Worm (Caenorhabditis elegans): ENCODE results near the gene apc-11.

- no peak for TF ChIP-seq tbx-37 (GFP tag; conservative IDR thresholded peaks at IDR 0.05)
- no peak for TF ChIP-seq B0310.2 (tag; optimal IDR thresholded peaks at IDR 0.05)
- no peak for TF ChIP-seq ama-1 (optimal IDR thresholded peaks at IDR 0.05)
- TF ChIP-seq hmbx-1 (tag; optimal IDR thresholded peaks at IDR 0.05): no peak
- TF ChIP-seq tra-4 (tag; optimal IDR thresholded peaks at IDR 0.05): no peak
- no peak for TF ChIP-seq aly-1 (tag; optimal IDR thresholded peaks at IDR 0.05)
- no peak for TF ChIP-seq ceh-13 (GFP tag; optimal IDR thresholded peaks at IDR 0.05)
- no peak for TF ChIP-seq sea-1 (GFP tag; conservative IDR thresholded peaks at IDR 0.05)
- TF ChIP-seq pes-1 (GFP tag; IDR thresholded peaks at IDR 0.05): no peak
- TF ChIP-seq flt-1 (GFP tag; IDR thresholded peaks at IDR 0.05): no peak
- no peak for TF ChIP-seq hnd-1 (tag; optimal IDR thresholded peaks at IDR 0.05)
- no peak for TF ChIP-seq ceh-36 (tag; optimal IDR thresholded peaks at IDR 0.05)
These were observed 12.7 kb downstream of the apc-11 start, which contains the start of gene F35G12.12 for ce11 chrIII:4581495-4581894.

Data from whole organism, early embryonic.